Fruit fly (Drosophila melanogaster) whole organism, embryonic: Measurements from ENCODE around the gene pigs.

Experiments used
- Adf1 ChIP-seq: fragments of 200-800 bp; sonication (Bioruptor generic); IDR thresholded peaks from 2 replicates; pipeline ENCODE4 v1.3.6; 2022; ENCODE audit warnings: missing biosample characterization, missing genetic modification characterization
- CG10274 ChIP-seq: fragments of 200-800 bp; sonication (Bioruptor generic); optimal IDR thresholded peaks from 3 replicates; lab custom pipeline; 2017; ENCODE audit warnings: missing biosample characterization, mild to moderate bottlenecking, missing genetic modification characterization
- CG11093 ChIP-seq: fragments of 200-800 bp; sonication (Bioruptor generic); IDR thresholded peaks from 3 replicates; pipeline ENCODE4 v1.3.6; 2022; ENCODE audit warnings: missing biosample characterization, missing genetic modification characterization
- CG12236 ChIP-seq: fragments of 200-800 bp; sonication (Bioruptor generic); optimal IDR thresholded peaks from 2 replicates; lab custom pipeline; 2016; ENCODE audit warnings: missing biosample characterization, missing genetic modification characterization
- CG12299 ChIP-seq: fragments of 200-800 bp; sonication (Bioruptor generic); optimal IDR thresholded peaks from 2 replicates; lab custom pipeline; 2018; ENCODE audit warnings: missing biosample characterization, mild to moderate bottlenecking, missing genetic modification characterization
- CG12391 ChIP-seq: fragments of 200-800 bp; sonication (Bioruptor generic); optimal IDR thresholded peaks from 3 replicates; lab custom pipeline; 2018; ENCODE audit warnings: missing biosample characterization, mild to moderate bottlenecking, missing genetic modification characterization, moderate library complexity
- CG14050 ChIP-seq: fragments of 200-800 bp; sonication (Bioruptor generic); IDR thresholded peaks from 3 replicates; pipeline ENCODE4 v1.3.6; 2022; ENCODE audit warnings: missing biosample characterization, missing genetic modification characterization
- CG15011 ChIP-seq: fragments of 200-800 bp; sonication (Bioruptor generic); optimal IDR thresholded peaks from 3 replicates; lab custom pipeline; 2018; ENCODE audit warnings: missing biosample characterization, mild to moderate bottlenecking, missing genetic modification characterization
- CG17328 ChIP-seq: fragments of 200-800 bp; sonication (Bioruptor generic); IDR thresholded peaks from 2 replicates; pipeline ENCODE4 v1.3.6; 2022; ENCODE audit warnings: missing biosample characterization, missing genetic modification characterization
- CG17385 ChIP-seq: fragments of 200-800 bp; sonication (Bioruptor generic); optimal IDR thresholded peaks from 3 replicates; lab custom pipeline; 2018; ENCODE audit warnings: missing biosample characterization, mild to moderate bottlenecking, missing genetic modification characterization
- CG2199 ChIP-seq: fragments of 200-800 bp; sonication (Bioruptor generic); IDR thresholded peaks from 3 replicates; pipeline ENCODE4 v1.3.6; 2022; ENCODE audit warnings: missing biosample characterization, missing genetic modification characterization
- CG2875 ChIP-seq: fragments of 200-800 bp; sonication (Bioruptor generic); optimal IDR thresholded peaks from 2 replicates; lab custom pipeline; 2017; ENCODE audit warnings: missing biosample characterization, mild to moderate bottlenecking, missing genetic modification characterization, missing genetic modification reagents
- CG2889 ChIP-seq: fragments of 200-800 bp; sonication (Bioruptor generic); IDR thresholded peaks from 3 replicates; pipeline ENCODE4 v1.3.6; 2022; ENCODE audit warnings: missing biosample characterization, missing genetic modification characterization
- CG30020 ChIP-seq: fragments of 200-800 bp; optimal IDR thresholded peaks from 2 replicates; lab custom pipeline; 2019; ENCODE audit warnings: missing biosample characterization, mild to moderate bottlenecking, missing genetic modification characterization, moderate library complexity
- CG30431 ChIP-seq: fragments of 200-800 bp; sonication (Bioruptor generic); optimal IDR thresholded peaks from 2 replicates; lab custom pipeline; 2017; ENCODE audit warnings: missing biosample characterization, missing genetic modification characterization
- CG3065 ChIP-seq: fragments of 200-800 bp; sonication (Bioruptor generic); optimal IDR thresholded peaks from 2 replicates; lab custom pipeline; 2016; ENCODE audit warnings: missing biosample characterization, missing genetic modification characterization
- CG3847 ChIP-seq: fragments of 200-800 bp; sonication (Bioruptor generic); IDR thresholded peaks from 2 replicates; pipeline ENCODE4 v1.3.6; 2022; ENCODE audit warnings: missing biosample characterization, missing genetic modification characterization
- CG4617 ChIP-seq: fragments of 200-800 bp; sonication (Bioruptor generic); optimal IDR thresholded peaks from 3 replicates; lab custom pipeline; 2016; ENCODE audit warnings: missing biosample characterization, missing genetic modification characterization, borderline replicate concordance
- CG5245 ChIP-seq: fragments of 200-800 bp; sonication (Bioruptor generic); optimal IDR thresholded peaks from 3 replicates; lab custom pipeline; 2016; ENCODE audit warnings: missing biosample characterization, missing genetic modification characterization
- CG7786 ChIP-seq: fragments of 200-800 bp; sonication (Bioruptor generic); optimal IDR thresholded peaks from 2 replicates; lab custom pipeline; 2016; ENCODE audit warnings: missing biosample characterization, missing genetic modification characterization
- CG8359 ChIP-seq: fragments of 200-800 bp; sonication (Bioruptor generic); optimal IDR thresholded peaks from 2 replicates; lab custom pipeline; 2017; ENCODE audit warnings: missing biosample characterization, mild to moderate bottlenecking, missing genetic modification characterization, borderline replicate concordance
- CTCF ChIP-seq: fragments of 200-800 bp; sonication (Bioruptor generic); optimal IDR thresholded peaks from 2 replicates; lab custom pipeline; 2017; ENCODE audit warnings: missing biosample characterization, mild to moderate bottlenecking, missing genetic modification characterization, moderate library complexity
- Deaf1 ChIP-seq: fragments of 200-800 bp; optimal IDR thresholded peaks from 3 replicates; lab custom pipeline; 2019; ENCODE audit warnings: missing biosample characterization, mild to moderate bottlenecking, missing genetic modification characterization, moderate library complexity
- Fer1 ChIP-seq: fragments of 200-800 bp; sonication (Bioruptor generic); optimal IDR thresholded peaks from 2 replicates; lab custom pipeline; 2017; ENCODE audit warnings: missing biosample characterization, mild to moderate bottlenecking, missing genetic modification characterization
- Gug ChIP-seq: fragments of 200-800 bp; sonication (Bioruptor generic); IDR thresholded peaks from 4 replicates; pipeline ENCODE4 v1.3.6; 2022; ENCODE audit warnings: missing biosample characterization, missing genetic modification characterization
- HLH3B ChIP-seq: fragments of 200-800 bp; sonication (Bioruptor generic); IDR thresholded peaks from 2 replicates; pipeline ENCODE4 v1.3.6; 2022; ENCODE audit warnings: missing biosample characterization, missing genetic modification characterization
- HLH54F ChIP-seq: fragments of 200-800 bp; sonication (Bioruptor generic); optimal IDR thresholded peaks from 3 replicates; lab custom pipeline; 2016; ENCODE audit warnings: missing biosample characterization, missing genetic modification characterization
- HmgZ ChIP-seq: fragments of 200-800 bp; sonication (Bioruptor generic); optimal IDR thresholded peaks from 2 replicates; lab custom pipeline; 2018; ENCODE audit warnings: missing biosample characterization, mild to moderate bottlenecking, missing genetic modification characterization
- Hr3 ChIP-seq: fragments of 200-800 bp; sonication (Bioruptor generic); optimal IDR thresholded peaks from 3 replicates; lab custom pipeline; 2016; ENCODE audit warnings: missing biosample characterization, missing genetic modification characterization
- Sry-δ ChIP-seq: fragments of 200-800 bp; sonication (Bioruptor generic); optimal IDR thresholded peaks from 2 replicates; lab custom pipeline; 2016; ENCODE audit warnings: missing biosample characterization, missing genetic modification characterization
- amos ChIP-seq: fragments of 200-800 bp; sonication (Bioruptor generic); IDR thresholded peaks from 2 replicates; pipeline ENCODE4 v1.3.6; 2022; ENCODE audit warnings: missing biosample characterization, missing genetic modification characterization; ENCODE audit not compliant: partially characterized antibody
- ap ChIP-seq: fragments of 200-800 bp; sonication (Bioruptor generic); IDR thresholded peaks from 2 replicates; pipeline ENCODE4 v1.3.6; 2022; ENCODE audit warnings: missing biosample characterization, missing genetic modification characterization
- bbx ChIP-seq: fragments of 200-800 bp; sonication (Bioruptor generic); IDR thresholded peaks from 2 replicates; pipeline ENCODE4 v1.3.6; 2022; ENCODE audit warnings: missing biosample characterization, missing genetic modification characterization; ENCODE audit not compliant: partially characterized antibody
- bigmax ChIP-seq: fragments of 200-800 bp; sonication (Bioruptor generic); optimal IDR thresholded peaks from 2 replicates; lab custom pipeline; 2018; ENCODE audit warnings: missing biosample characterization, mild to moderate bottlenecking, missing genetic modification characterization
- bowl ChIP-seq: fragments of 200-800 bp; sonication (Bioruptor generic); IDR thresholded peaks from 2 replicates; pipeline ENCODE4 v1.3.6; 2022; ENCODE audit warnings: missing biosample characterization, missing genetic modification characterization
- corto ChIP-seq: fragments of 200-800 bp; sonication (Bioruptor generic); optimal IDR thresholded peaks from 2 replicates; lab custom pipeline; 2016; ENCODE audit warnings: missing biosample characterization, mild to moderate bottlenecking, missing genetic modification characterization, moderate library complexity
- crc ChIP-seq: fragments of 200-800 bp; sonication (Bioruptor generic); optimal IDR thresholded peaks from 2 replicates; lab custom pipeline; 2016; ENCODE audit warnings: missing biosample characterization, missing genetic modification characterization
- da ChIP-seq: fragments of 200-800 bp; sonication (Bioruptor generic); optimal IDR thresholded peaks from 2 replicates; lab custom pipeline; 2016; ENCODE audit warnings: missing biosample characterization, missing genetic modification characterization
- dmrt11E ChIP-seq: fragments of 200-800 bp; sonication (Bioruptor generic); optimal IDR thresholded peaks from 3 replicates; lab custom pipeline; 2018; ENCODE audit warnings: missing biosample characterization, mild to moderate bottlenecking, missing genetic modification characterization, moderate library complexity
- dpn ChIP-seq, 2 experiments: fragments of 200-800 bp; sonication (Bioruptor generic); optimal IDR thresholded peaks; 3 replicates each; lab custom pipeline; 2016; ENCODE audit warnings: missing biosample characterization in 2 of 2, missing genetic modification characterization in 2 of 2
- fd64A ChIP-seq: fragments of 200-800 bp; sonication (Bioruptor generic); optimal IDR thresholded peaks from 3 replicates; lab custom pipeline; 2018; ENCODE audit warnings: missing biosample characterization, mild to moderate bottlenecking, missing genetic modification characterization
- gfzf ChIP-seq: fragments of 200-800 bp; sonication (Bioruptor generic); optimal IDR thresholded peaks from 2 replicates; lab custom pipeline; 2016; ENCODE audit warnings: missing biosample characterization, mild to moderate bottlenecking, missing genetic modification characterization, moderate library complexity
- gsb ChIP-seq: fragments of 200-800 bp; sonication (Bioruptor generic); IDR thresholded peaks from 2 replicates; pipeline ENCODE4 v1.3.6; 2022; ENCODE audit warnings: missing biosample characterization, missing genetic modification characterization
- kay ChIP-seq: fragments of 200-800 bp; sonication (Bioruptor generic); optimal IDR thresholded peaks from 2 replicates; lab custom pipeline; 2016; ENCODE audit warnings: missing biosample characterization, missing genetic modification characterization
- luna ChIP-seq: fragments of 200-800 bp; sonication (Bioruptor generic); optimal IDR thresholded peaks from 2 replicates; lab custom pipeline; 2016; ENCODE audit warnings: missing biosample characterization, missing genetic modification characterization
- pan ChIP-seq, 4 experiments: fragments of >200 bp in 3 of 4; fragments of 200-800 bp in 1 of 4; sonication (Bioruptor generic) in 1 of 4; optimal IDR thresholded peaks in 3 of 4; IDR thresholded peaks in 1 of 4; 2 replicates each; pipeline versions ENCODE4 v1.3.6 to Lab custom; 2017 to 2022; ENCODE audit warnings: missing biosample characterization in 2 of 4, missing genetic modification characterization in 2 of 4, mixed read lengths in 1 of 4
- prd ChIP-seq, 3 experiments: fragments of >200 bp in 2 of 3; fragments of 200-800 bp in 1 of 3; sonication (Bioruptor generic) in 1 of 3; optimal IDR thresholded peaks in 2 of 3; IDR thresholded peaks in 1 of 3; 2 replicates in 2 of 3; 3 replicates in 1 of 3; pipeline versions ENCODE4 v1.3.6 to Lab custom; 2017 to 2022; ENCODE audit warnings: missing biosample characterization in 1 of 3, missing genetic modification characterization in 1 of 3
- pzg ChIP-seq: fragments of 200-800 bp; sonication (Bioruptor generic); optimal IDR thresholded peaks from 3 replicates; lab custom pipeline; 2018; ENCODE audit warnings: missing biosample characterization, mild to moderate bottlenecking, missing genetic modification characterization, moderate library complexity
- shn ChIP-seq: fragments of 200-800 bp; sonication (Bioruptor generic); optimal IDR thresholded peaks from 3 replicates; lab custom pipeline; 2016; ENCODE audit warnings: missing biosample characterization, missing genetic modification characterization
- toy ChIP-seq: fragments of 200-800 bp; sonication (Bioruptor generic); IDR thresholded peaks from 2 replicates; pipeline ENCODE4 v1.3.6; 2022; ENCODE audit warnings: missing biosample characterization, missing genetic modification characterization
- usp ChIP-seq: fragments of >200 bp; optimal IDR thresholded peaks from 2 replicates; lab custom pipeline; 2017; ENCODE audit warnings: missing biosample characterization, missing genetic modification characterization
- yki ChIP-seq: fragments of >200 bp; optimal IDR thresholded peaks from 3 replicates; lab custom pipeline; 2018

pigs gene

DNA sequence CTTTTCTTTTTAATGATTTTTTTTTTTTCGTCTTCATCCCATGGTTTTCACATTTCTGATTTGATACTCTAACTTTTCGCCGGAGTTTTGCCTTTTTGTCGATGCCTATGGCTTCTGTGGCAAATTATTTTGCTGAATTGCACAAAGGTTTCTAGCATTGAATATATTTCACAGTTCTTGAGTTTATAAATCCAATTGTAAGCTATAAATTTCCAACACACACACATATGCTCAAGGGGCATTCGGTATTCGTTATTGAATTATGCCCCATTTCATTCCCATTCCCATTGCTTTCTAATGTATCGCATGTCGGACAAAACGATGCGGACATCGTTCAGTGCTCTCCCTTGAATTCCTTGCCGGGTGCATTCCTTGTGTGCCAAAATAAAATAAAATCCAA, 15.6 kb downstream of the pigs start (continued):
- no peak for TF ChIP-seq CG30431
- no peak for TF ChIP-seq Deaf1 (tag; lab: Kevin White, UChicago)
- TF ChIP-seq usp, result no peak
- TF ChIP-seq CG2889 (GFP tag; lab: Robert Waterston, UW), result no peak
- 0 out of 3 replicates have a peak, but pooled peaks have one; percentile 21 for TF ChIP-seq CG2199 (GFP tag; lab: Robert Waterston, UW)
- no peak for TF ChIP-seq pzg (GFP tag; lab: Kevin White, UChicago)
- TF ChIP-seq luna (GFP tag; lab: Kevin White, UChicago), result no peak
- no peak for TF ChIP-seq corto (GFP tag; lab: Kevin White, UChicago)
- no peak for TF ChIP-seq bigmax
- TF ChIP-seq dmrt11E (tag; lab: Kevin White, UChicago), result peak; percentile 53
- no peak for TF ChIP-seq CG12299 (tag; lab: Kevin White, UChicago)
- peak; percentile 17 to 27 for TF ChIP-seq dpn (GFP tag; optimal IDR thresholded peaks at IDR 0.05; lab: Kevin White, UChicago)
- no peak for TF ChIP-seq CG4617 (GFP tag; lab: Kevin White, UChicago)
- peak; percentile 31 for TF ChIP-seq CG5245 (GFP tag; lab: Kevin White, UChicago)
- TF ChIP-seq CG3065 (GFP tag; lab: Kevin White, UChicago), result no peak
- no peak for TF ChIP-seq CG15011 (GFP tag; lab: Kevin White, UChicago)
- TF ChIP-seq crc (GFP tag; lab: Kevin White, UChicago), result peak; percentile 28
- TF ChIP-seq bbx (GFP tag; lab: Robert Waterston, UW), result no peak
- no peak for TF ChIP-seq Sry-δ
- no peak for TF ChIP-seq prd (optimal IDR thresholded peaks at IDR 0.05; lab: Kevin White, UChicago)
- peak; percentile 81; the same call in 2 of the 3 replicates for TF ChIP-seq prd (GFP tag; IDR thresholded peaks at IDR 0.05; lab: Robert Waterston, UW)
- TF ChIP-seq CG11093 (GFP tag; lab: Robert Waterston, UW), result peak; percentile 59; the same call in 2 of the 3 replicates
- TF ChIP-seq CTCF (GFP tag; lab: Kevin White, UChicago), result peak; percentile 28
- no peak for TF ChIP-seq kay (GFP tag; lab: Kevin White, UChicago)
- TF ChIP-seq fd64A, result no peak
- no peak for TF ChIP-seq gfzf (GFP tag; lab: Kevin White, UChicago)
- no peak for TF ChIP-seq CG30020 (tag; lab: Kevin White, UChicago)
- TF ChIP-seq gsb (GFP tag; lab: Robert Waterston, UW), result no peak
- TF ChIP-seq amos (GFP tag; lab: Robert Waterston, UW), result no peak
- peak; percentile 78 for TF ChIP-seq HLH3B (GFP tag; lab: Robert Waterston, UW)
- TF ChIP-seq Fer1 (GFP tag; lab: Kevin White, UChicago), result no peak
- no peak for TF ChIP-seq HmgZ (tag; lab: Kevin White, UChicago)
- peak; percentile 41 for TF ChIP-seq Hr3 (GFP tag; lab: Kevin White, UChicago)
- TF ChIP-seq CG10274 (GFP tag; lab: Kevin White, UChicago), result no peak
- TF ChIP-seq toy, result no peak
- TF ChIP-seq CG8359 (GFP tag; lab: Kevin White, UChicago), result no peak
- TF ChIP-seq bowl (GFP tag; lab: Robert Waterston, UW), result no peak
- TF ChIP-seq CG2875 (GFP tag; lab: Kevin White, UChicago), result no peak
- TF ChIP-seq pan (optimal IDR thresholded peaks at IDR 0.05; lab: Kevin White, UChicago), result no peak
- TF ChIP-seq pan (GFP tag; optimal IDR thresholded peaks at IDR 0.05 in 1 of 2, IDR thresholded peaks at IDR 0.05 in 1 of 2), result peak in 1 of 2 experiments; percentile 77
- TF ChIP-seq CG12391, result peak; percentile 34
- no peak for TF ChIP-seq shn (GFP tag; lab: Kevin White, UChicago)
- TF ChIP-seq HLH54F, result no peak
- peak; percentile 44 for TF ChIP-seq CG17328 (GFP tag; lab: Robert Waterston, UW)
- peak; percentile 17 for TF ChIP-seq CG17385 (GFP tag; lab: Kevin White, UChicago)
- TF ChIP-seq CG7786 (GFP tag; lab: Kevin White, UChicago), result peak; percentile 32
- TF ChIP-seq yki (lab: Kevin White, UChicago), result no peak
- TF ChIP-seq ap (GFP tag; lab: Robert Waterston, UW), result no peak
- TF ChIP-seq CG12236 (GFP tag; lab: Kevin White, UChicago), result no peak
- no peak for TF ChIP-seq da (GFP tag; lab: Kevin White, UChicago)
- TF ChIP-seq CG14050 (GFP tag; lab: Robert Waterston, UW), result no peak
- no peak for TF ChIP-seq Adf1 (GFP tag; lab: Robert Waterston, UW)
- peak; percentile 69; the same call in 2 of the 4 replicates for TF ChIP-seq Gug (GFP tag; lab: Robert Waterston, UW)
- TF ChIP-seq CG3847, result 0 out of 2 replicates have a peak, but pooled peaks have one; percentile 11
